Worm (Caenorhabditis elegans) whole organism, young adult: ENCODE measurements around the gene pph-4.1.

Experiments used
- B0019.2 ChIP-seq: fragments of 200-800 bp; sonication (Bioruptor generic); conservative IDR thresholded peaks from 2 replicates; pipeline ENCODE4 v1.3.6; 2022; ENCODE audit warnings: missing genetic modification reagents, missing genetic modification characterization, missing compliant biosample characterization
- B0035.1 ChIP-seq: sonication (generic microtip); optimal IDR thresholded peaks from 2 replicates; lab custom pipeline; 2016; ENCODE audit warnings: missing genetic modification characterization, mild to moderate bottlenecking, missing compliant biosample characterization, missing genotype, missing genetic modification reagents
- B0336.3 ChIP-seq: fragments of 200-800 bp; sonication (Bioruptor generic); IDR thresholded peaks from 2 replicates; pipeline ENCODE4 v1.3.6; 2022; ENCODE audit warnings: missing genetic modification characterization, missing compliant biosample characterization
- F23B12.7 ChIP-seq: sonication (generic microtip); optimal IDR thresholded peaks from 2 replicates; lab custom pipeline; 2017; ENCODE audit warnings: missing genetic modification characterization, mild to moderate bottlenecking, missing compliant biosample characterization, antibody characterized with exemption, moderate library complexity; ENCODE audit not compliant: insufficient read depth
- F39B2.1 ChIP-seq: fragments of 200-800 bp; sonication (Bioruptor generic); IDR thresholded peaks from 2 replicates; pipeline ENCODE4 v1.3.6; 2022; ENCODE audit warnings: missing genetic modification reagents, missing genetic modification characterization, missing compliant biosample characterization
- T26A5.8 ChIP-seq: sonication (generic microtip); optimal IDR thresholded peaks from 2 replicates; lab custom pipeline; 2016; ENCODE audit warnings: missing genetic modification characterization, missing compliant biosample characterization
- Y56A3A.18 ChIP-seq: fragments of 200-800 bp; sonication (Bioruptor generic); IDR thresholded peaks from 2 replicates; pipeline ENCODE4 v1.3.6; 2022; ENCODE audit warnings: missing genetic modification reagents, missing genetic modification characterization, missing compliant biosample characterization
- Y95B8A.8 ChIP-seq: fragments of 200-800 bp; sonication (Bioruptor generic); IDR thresholded peaks from 2 replicates; pipeline ENCODE4 v1.3.6; 2022; ENCODE audit warnings: missing genetic modification reagents, missing genetic modification characterization, missing compliant biosample characterization
- aptf-2 ChIP-seq: fragments of 200-800 bp; sonication (Bioruptor generic); conservative IDR thresholded peaks from 2 replicates; pipeline ENCODE4 v1.3.6; 2022; ENCODE audit warnings: missing genetic modification reagents, missing genetic modification characterization, missing compliant biosample characterization
- aptf-3 ChIP-seq: fragments of 200-800 bp; sonication (Bioruptor generic); IDR thresholded peaks from 2 replicates; pipeline ENCODE4 v1.3.6; 2022; ENCODE audit warnings: missing genetic modification characterization, missing compliant biosample characterization
- attf-3 ChIP-seq: fragments of 200-800 bp; sonication (Bioruptor generic); conservative IDR thresholded peaks from 2 replicates; pipeline ENCODE4 v1.3.6; 2022; ENCODE audit warnings: missing genetic modification reagents, missing genetic modification characterization, missing compliant biosample characterization
- bed-1 ChIP-seq: fragments of 200-800 bp; sonication (Bioruptor generic); IDR thresholded peaks from 2 replicates; pipeline ENCODE4 v1.3.6; 2022; ENCODE audit warnings: missing genetic modification reagents, missing genetic modification characterization, missing compliant biosample characterization
- cebp-1 ChIP-seq, 2 experiments: fragments of 200-800 bp in 1 of 2; sonication (Bioruptor generic) in 1 of 2; sonication (generic microtip) in 1 of 2; IDR thresholded peaks in 1 of 2; optimal IDR thresholded peaks in 1 of 2; 2 replicates each; pipeline versions ENCODE4 v1.3.6 to Lab custom; 2017 to 2022; ENCODE audit warnings: missing compliant biosample characterization in 2 of 2, missing genetic modification characterization in 2 of 2, mild to moderate bottlenecking in 1 of 2, missing genetic modification reagents in 1 of 2, moderate library complexity in 1 of 2
- ceh-100 ChIP-seq: fragments of 200-800 bp; sonication (Bioruptor generic); IDR thresholded peaks from 2 replicates; pipeline ENCODE4 v1.3.6; 2022; ENCODE audit warnings: missing genetic modification reagents, missing genetic modification characterization, missing compliant biosample characterization
- ceh-27 ChIP-seq: fragments of 200-800 bp; sonication (Bioruptor generic); optimal IDR thresholded peaks from 2 replicates; lab custom pipeline; 2018; ENCODE audit warnings: mild to moderate bottlenecking, missing genetic modification characterization, moderate library complexity, missing compliant biosample characterization
- ceh-79 ChIP-seq: sonication (generic microtip); optimal IDR thresholded peaks from 2 replicates; lab custom pipeline; 2017; ENCODE audit warnings: mild to moderate bottlenecking, missing genetic modification characterization, missing compliant biosample characterization
- chd-7 ChIP-seq: sonication (generic microtip); optimal IDR thresholded peaks from 2 replicates; lab custom pipeline; 2016; ENCODE audit warnings: mild to moderate bottlenecking, missing genetic modification characterization, moderate library complexity, missing compliant biosample characterization
- dpl-1 ChIP-seq: fragments of 150-350 bp; optimal IDR thresholded peaks from 2 replicates; lab custom pipeline; 2014; ENCODE audit warnings: missing biosample characterization, missing genetic modification reagents, missing genetic modification characterization
- efl-1 ChIP-seq: fragments of 150-350 bp; optimal IDR thresholded peaks from 2 replicates; lab custom pipeline; 2014; ENCODE audit warnings: missing biosample characterization, missing genetic modification reagents, missing genetic modification characterization
- ekl-4 ChIP-seq: fragments of 200-800 bp; sonication (Bioruptor generic); IDR thresholded peaks from 2 replicates; pipeline ENCODE4 v1.3.6; 2022; ENCODE audit warnings: missing genetic modification reagents, missing genetic modification characterization, missing compliant biosample characterization
- hlh-12 ChIP-seq: sonication (generic microtip); optimal IDR thresholded peaks from 2 replicates; lab custom pipeline; 2016; ENCODE audit warnings: missing genetic modification characterization, missing compliant biosample characterization
- hlh-26 ChIP-seq: fragments of 200-800 bp; sonication (Bioruptor generic); conservative IDR thresholded peaks from 2 replicates; pipeline ENCODE4 v1.3.6; 2022; ENCODE audit warnings: missing genetic modification reagents, missing genetic modification characterization, missing compliant biosample characterization
- hmg-1.2 ChIP-seq: fragments of 200-800 bp; sonication (Bioruptor generic); IDR thresholded peaks from 2 replicates; pipeline ENCODE4 v1.3.6; 2022; ENCODE audit warnings: missing genetic modification reagents, missing genetic modification characterization, missing compliant biosample characterization
- hmg-20 ChIP-seq: fragments of 200-800 bp; sonication (Bioruptor generic); IDR thresholded peaks from 2 replicates; pipeline ENCODE4 v1.3.6; 2022; ENCODE audit warnings: missing genetic modification reagents, missing genetic modification characterization, missing compliant biosample characterization
- hrde-1 ChIP-seq: sonication (generic microtip); optimal IDR thresholded peaks from 2 replicates; lab custom pipeline; 2016; ENCODE audit warnings: missing genetic modification characterization, mild to moderate bottlenecking, missing compliant biosample characterization, moderate library complexity, missing genotype, missing genetic modification reagents, borderline replicate concordance
- let-526 ChIP-seq: fragments of 200-800 bp; sonication (Bioruptor generic); IDR thresholded peaks from 2 replicates; pipeline ENCODE4 v1.3.6; 2022; ENCODE audit warnings: missing genetic modification reagents, missing genetic modification characterization, missing compliant biosample characterization
- let-607 ChIP-seq, 2 experiments: fragments of 200-800 bp in 1 of 2; sonication (Bioruptor generic) in 1 of 2; sonication (generic microtip) in 1 of 2; optimal IDR thresholded peaks; 2 replicates each; lab custom pipeline; 2016 to 2018; ENCODE audit warnings: mild to moderate bottlenecking in 2 of 2, missing compliant biosample characterization in 2 of 2, missing genetic modification characterization in 2 of 2, moderate library complexity in 2 of 2, missing genotype in 1 of 2
- lin-26 ChIP-seq: fragments of 200-800 bp; sonication (Bioruptor generic); IDR thresholded peaks from 2 replicates; pipeline ENCODE4 v1.3.6; 2022; ENCODE audit warnings: missing genetic modification reagents, missing genetic modification characterization, missing compliant biosample characterization
- lin-35 ChIP-seq, 3 experiments: fragments of 150-350 bp in 2 of 3; sonication (generic microtip) in 1 of 3; optimal IDR thresholded peaks; 2 replicates each; lab custom pipeline; 2014 to 2018; ENCODE audit warnings: missing biosample characterization in 3 of 3, missing genetic modification characterization in 3 of 3, missing genetic modification reagents in 3 of 3
- lin-54 ChIP-seq: fragments of 200-800 bp; sonication (Bioruptor generic); optimal IDR thresholded peaks from 2 replicates; lab custom pipeline; 2018; ENCODE audit warnings: mild to moderate bottlenecking, missing genetic modification characterization, missing compliant biosample characterization
- lsy-27 ChIP-seq: sonication (generic microtip); optimal IDR thresholded peaks from 2 replicates; lab custom pipeline; 2017; ENCODE audit warnings: missing genetic modification characterization, mild to moderate bottlenecking, missing compliant biosample characterization, antibody characterized with exemption, missing genotype, borderline replicate concordance; ENCODE audit not compliant: insufficient read depth
- madf-6 ChIP-seq: fragments of 200-800 bp; sonication (Bioruptor generic); IDR thresholded peaks from 2 replicates; pipeline ENCODE4 v1.3.6; 2022; ENCODE audit warnings: missing genetic modification reagents, missing genetic modification characterization, missing compliant biosample characterization
- mcd-1 ChIP-seq: fragments of 200-800 bp; sonication (Bioruptor generic); IDR thresholded peaks from 2 replicates; pipeline ENCODE4 v1.3.6; 2022; ENCODE audit warnings: missing genetic modification reagents, missing genetic modification characterization, missing compliant biosample characterization
- pbrm-1 ChIP-seq: fragments of 200-800 bp; sonication (Bioruptor generic); IDR thresholded peaks from 2 replicates; pipeline ENCODE4 v1.3.6; 2022; ENCODE audit warnings: missing genetic modification reagents, missing genetic modification characterization, missing compliant biosample characterization
- rcor-1 ChIP-seq: fragments of 200-800 bp; sonication (Bioruptor generic); IDR thresholded peaks from 2 replicates; pipeline ENCODE4 v1.3.6; 2022; ENCODE audit warnings: missing genetic modification reagents, missing genetic modification characterization, missing compliant biosample characterization
- rpc-1 ChIP-seq, 2 experiments: fragments of 150-350 bp in 1 of 2; sonication (generic microtip) in 1 of 2; optimal IDR thresholded peaks; 2 replicates each; lab custom pipeline; 2014 to 2018; ENCODE audit warnings: missing biosample characterization in 1 of 2, missing genetic modification characterization in 1 of 2, missing genetic modification reagents in 1 of 2, missing genotype in 1 of 2
- snpc-1.3 ChIP-seq: sonication (generic microtip); optimal IDR thresholded peaks from 2 replicates; lab custom pipeline; 2017; ENCODE audit warnings: missing genetic modification characterization, mild to moderate bottlenecking, missing compliant biosample characterization, antibody characterized with exemption, moderate library complexity, missing genotype, missing genetic modification reagents; ENCODE audit not compliant: insufficient read depth
- somi-1 ChIP-seq: fragments of 200-800 bp; sonication (Bioruptor generic); optimal IDR thresholded peaks from 2 replicates; lab custom pipeline; 2018; ENCODE audit warnings: mild to moderate bottlenecking, missing genetic modification characterization, missing compliant biosample characterization
- ztf-28 ChIP-seq: fragments of 200-800 bp; sonication (Bioruptor generic); IDR thresholded peaks from 2 replicates; pipeline ENCODE4 v1.3.6; 2022; ENCODE audit warnings: missing genetic modification reagents, missing genetic modification characterization, missing compliant biosample characterization

pph-4.1 gene

DNA sequence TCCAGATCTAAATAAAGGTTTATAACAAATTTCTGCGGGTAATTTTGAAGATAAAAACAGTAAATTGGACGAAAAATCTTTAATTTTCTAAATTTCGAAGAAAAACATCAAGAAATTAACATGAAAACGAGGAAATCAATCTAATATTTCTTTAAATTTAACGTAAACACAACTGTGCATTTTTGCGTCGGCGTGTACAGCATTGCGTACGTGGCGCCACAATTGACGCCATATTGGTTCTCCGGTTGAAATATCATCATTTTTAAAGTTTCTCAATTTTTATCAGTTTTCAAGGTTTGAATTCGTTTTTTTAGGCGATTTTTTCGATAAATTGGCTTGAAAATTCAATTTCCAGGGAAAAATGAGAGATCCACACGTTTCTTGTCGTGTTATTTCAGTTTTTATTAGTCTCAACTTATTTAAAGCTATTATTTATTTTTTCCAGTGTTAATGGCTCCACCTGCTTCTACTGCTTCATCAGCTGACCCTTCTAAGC is 18.9 kb upstream of the pph-4.1 start, which contains the start of gene rpt-6 (continued):
- TF ChIP-seq cebp-1 (GFP tag; IDR thresholded peaks at IDR 0.05; lab: Robert Waterston, UW) (no peak), cebp-1 (tag; optimal IDR thresholded peaks at IDR 0.05; lab: Kevin White, UChicago) (peak; percentile 30), ztf-28 (GFP tag; lab: Robert Waterston, UW) (no peak), ceh-79 (tag; lab: Kevin White, UChicago) (no peak), let-526 (GFP tag; lab: Robert Waterston, UW) (no peak), ekl-4 (GFP tag; lab: Robert Waterston, UW) (no peak), hrde-1 (tag; lab: Kevin White, UChicago) (no peak), ceh-100 (GFP tag; lab: Robert Waterston, UW) (peak; percentile 26; the same call in 1 of the 2 replicates), let-607 (tag; optimal IDR thresholded peaks at IDR 0.05; lab: Kevin White, UChicago) (no peak), madf-6 (GFP tag; lab: Robert Waterston, UW) (peak; percentile 76), hmg-20 (GFP tag; lab: Robert Waterston, UW) (no peak), T26A5.8 (tag; lab: Kevin White, UChicago) (no peak), lsy-27 (tag; lab: Kevin White, UChicago) (no peak), Y56A3A.18 (GFP tag; lab: Robert Waterston, UW) (no peak), lin-26 (GFP tag; lab: Robert Waterston, UW) (no peak), mcd-1 (GFP tag; lab: Robert Waterston, UW) (peak; percentile 63), hlh-26 (no peak), bed-1 (GFP tag; lab: Robert Waterston, UW) (no peak), snpc-1.3 (tag; lab: Kevin White, UChicago) (peak; percentile 57), rcor-1 (GFP tag; lab: Robert Waterston, UW) (no peak), hlh-12 (tag; lab: Kevin White, UChicago) (no peak), aptf-2 (GFP tag; lab: Robert Waterston, UW) (no peak), aptf-3 (GFP tag; lab: Robert Waterston, UW) (no peak), dpl-1 (GFP tag; lab: Kevin White, UChicago) (no peak), B0019.2 (no peak), lin-35 (GFP tag; optimal IDR thresholded peaks at IDR 0.05; lab: Kevin White, UChicago) (peak in 1 of 3 experiments; percentile 45), chd-7 (tag; lab: Kevin White, UChicago) (no peak), F23B12.7 (tag; lab: Kevin White, UChicago) (peak; percentile 44), F39B2.1 (no peak), attf-3 (GFP tag; lab: Robert Waterston, UW) (no peak), pbrm-1 (0 out of 2 replicates have a peak, but pooled peaks have one; percentile 39), B0336.3 (GFP tag; lab: Robert Waterston, UW) (no peak), B0035.1 (tag; lab: Kevin White, UChicago) (no peak), somi-1 (GFP tag; lab: Kevin White, UChicago) (no peak), rpc-1 (optimal IDR thresholded peaks at IDR 0.05; lab: Kevin White, UChicago) (no peak), rpc-1 (tag; optimal IDR thresholded peaks at IDR 0.05; lab: Kevin White, UChicago) (no peak)

DNA sequence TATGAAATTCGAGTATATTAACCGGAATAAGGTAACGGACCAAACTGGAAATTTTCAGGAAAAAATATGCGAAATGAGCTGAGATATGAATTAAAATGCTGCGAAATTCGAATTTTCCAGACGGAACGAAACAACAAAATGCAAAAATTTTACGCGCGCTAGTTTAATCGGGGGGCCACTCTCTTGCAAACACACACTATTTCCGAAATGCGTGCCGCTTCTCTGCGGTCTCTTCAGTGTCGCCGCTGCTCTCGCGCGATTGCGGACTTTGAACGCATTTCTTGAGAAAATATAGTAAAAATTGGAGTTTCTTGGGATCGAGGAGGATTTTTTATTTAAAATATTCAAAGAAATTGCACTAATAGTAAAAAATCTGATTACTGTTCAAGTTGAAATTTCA is 18.3 kb upstream of the pph-4.1 start:
- TF ChIP-seq lin-54 (GFP tag; lab: Kevin White, UChicago) (peak; percentile 22), hmg-1.2 (GFP tag; lab: Robert Waterston, UW) (peak; percentile 97), mcd-1 (GFP tag; lab: Robert Waterston, UW) (peak; percentile 42), cebp-1 (GFP tag; IDR thresholded peaks at IDR 0.05; lab: Robert Waterston, UW) (no peak), cebp-1 (tag; optimal IDR thresholded peaks at IDR 0.05; lab: Kevin White, UChicago) (peak; percentile 2), efl-1 (GFP tag; lab: Kevin White, UChicago) (peak; percentile 26), pbrm-1 (peak; percentile 72), Y95B8A.8 (GFP tag; lab: Robert Waterston, UW) (no peak), ceh-27 (GFP tag; lab: Kevin White, UChicago) (peak; percentile 6), B0035.1 (tag; lab: Kevin White, UChicago) (no peak)
- TF ChIP-seq, all 124 proteins: peak for 7
